Worm (Caenorhabditis elegans) whole organism, L4 larva: ENCODE results near the gene mtl-1.

Experiments
- F10B5.3 ChIP-seq: sonication (generic microtip); optimal IDR thresholded peaks from 2 replicates; lab custom pipeline; 2016; ENCODE audit warnings: mild to moderate bottlenecking, missing genetic modification characterization, missing compliant biosample characterization
- F26F4.8 ChIP-seq: fragments of 200-800 bp; sonication (Bioruptor generic); conservative IDR thresholded peaks from 2 replicates; pipeline ENCODE4 v1.3.6; 2022; ENCODE audit warnings: missing genetic modification characterization, missing compliant biosample characterization
- F37D6.2 ChIP-seq: sonication (generic microtip); optimal IDR thresholded peaks from 2 replicates; lab custom pipeline; 2016; ENCODE audit warnings: mild to moderate bottlenecking, missing genetic modification characterization, missing compliant biosample characterization
- Y48G9A.11 ChIP-seq: fragments of 200-800 bp; sonication (Bioruptor generic); IDR thresholded peaks from 2 replicates; pipeline ENCODE4 v1.3.6; 2022; ENCODE audit warnings: missing genetic modification reagents, missing genetic modification characterization, missing compliant biosample characterization
- aha-1 ChIP-seq: fragments of 150-350 bp; peaks from one replicate; lab custom pipeline; 2014; ENCODE audit warnings: missing biosample characterization, missing genetic modification characterization
- ama-1 ChIP-seq: fragments of 150-350 bp; optimal IDR thresholded peaks from 2 replicates; lab custom pipeline; 2014; ENCODE audit warnings: inconsistent platforms, mixed read lengths
- arid-1 ChIP-seq: fragments of 200-800 bp; sonication (Bioruptor generic); conservative IDR thresholded peaks from 2 replicates; pipeline ENCODE4 v1.3.6; 2022; ENCODE audit warnings: missing genetic modification reagents, missing genetic modification characterization, missing compliant biosample characterization
- ceh-28 ChIP-seq: fragments of 150-350 bp; optimal IDR thresholded peaks from 2 replicates; lab custom pipeline; 2014; ENCODE audit warnings: missing biosample characterization, missing genetic modification reagents, missing genetic modification characterization
- ces-1 ChIP-seq: fragments of 150-350 bp; sonication (generic microtip); optimal IDR thresholded peaks from 4 replicates; lab custom pipeline; 2014; ENCODE audit warnings: missing biosample characterization, missing genetic modification reagents, missing genetic modification characterization
- daf-12 ChIP-seq: fragments of 150-350 bp; optimal IDR thresholded peaks from 2 replicates; lab custom pipeline; 2014; ENCODE audit warnings: missing biosample characterization, missing genetic modification reagents, missing genetic modification characterization
- daf-16 ChIP-seq, 3 experiments: sonication (generic microtip); optimal IDR thresholded peaks; 2 replicates each; lab custom pipeline; 2016 to 2017; ENCODE audit warnings: missing genetic modification characterization in 3 of 3, missing genetic modification reagents in 3 of 3, mild to moderate bottlenecking in 2 of 3, missing compliant biosample characterization in 2 of 3, missing biosample characterization in 1 of 3, moderate library complexity in 1 of 3
- daf-19 ChIP-seq: fragments of 200-800 bp; sonication (Bioruptor generic); conservative IDR thresholded peaks from 2 replicates; pipeline ENCODE4 v1.3.6; 2022; ENCODE audit warnings: missing genetic modification characterization, missing compliant biosample characterization
- dmd-6 ChIP-seq: fragments of 200-800 bp; sonication (Bioruptor generic); IDR thresholded peaks from 2 replicates; pipeline ENCODE4 v1.3.6; 2022; ENCODE audit warnings: missing genetic modification reagents, missing genetic modification characterization, missing compliant biosample characterization
- dmd-8 ChIP-seq: fragments of 200-800 bp; sonication (Bioruptor generic); IDR thresholded peaks from 2 replicates; pipeline ENCODE4 v1.3.6; 2022; ENCODE audit warnings: missing genetic modification characterization, missing compliant biosample characterization
- dmd-9 ChIP-seq: fragments of 200-800 bp; sonication (Bioruptor generic); IDR thresholded peaks from 2 replicates; pipeline ENCODE4 v1.3.6; 2022; ENCODE audit warnings: missing genetic modification reagents, missing genetic modification characterization, missing compliant biosample characterization
- dpl-1 ChIP-seq: fragments of 150-350 bp; optimal IDR thresholded peaks from 2 replicates; lab custom pipeline; 2014; ENCODE audit warnings: missing biosample characterization, missing genetic modification reagents, missing genetic modification characterization
- egl-27 ChIP-seq: sonication (generic microtip); optimal IDR thresholded peaks from 3 replicates; lab custom pipeline; 2017; ENCODE audit warnings: missing biosample characterization, missing genetic modification reagents, missing genetic modification characterization
- egl-43 ChIP-seq: fragments of 200-800 bp; sonication (Bioruptor generic); IDR thresholded peaks from 2 replicates; pipeline ENCODE4 v1.3.6; 2022; ENCODE audit warnings: missing genetic modification reagents, missing genetic modification characterization, missing compliant biosample characterization
- fkh-10 ChIP-seq: fragments of 150-350 bp; optimal IDR thresholded peaks from 2 replicates; lab custom pipeline; 2014; ENCODE audit warnings: missing biosample characterization, missing genetic modification reagents, missing genetic modification characterization
- hlh-30 ChIP-seq: sonication (generic microtip); optimal IDR thresholded peaks from 2 replicates; lab custom pipeline; 2017; ENCODE audit warnings: antibody characterized with exemption, mild to moderate bottlenecking, missing genetic modification characterization, missing compliant biosample characterization; ENCODE audit not compliant: insufficient read depth
- hmg-1.1 ChIP-seq: fragments of 200-800 bp; sonication (Bioruptor generic); IDR thresholded peaks from 2 replicates; pipeline ENCODE4 v1.3.6; 2022; ENCODE audit warnings: missing genetic modification reagents, missing genetic modification characterization, missing compliant biosample characterization
- jun-1 ChIP-seq: fragments of 150-350 bp; optimal IDR thresholded peaks from 2 replicates; lab custom pipeline; 2014; ENCODE audit warnings: missing biosample characterization, missing genetic modification reagents, missing genetic modification characterization
- lin-15B ChIP-seq: fragments of 150-350 bp; sonication (generic microtip); optimal IDR thresholded peaks from 3 replicates; lab custom pipeline; 2014; ENCODE audit warnings: missing biosample characterization, missing genetic modification characterization
- lin-29 ChIP-seq: fragments of 200-800 bp; sonication (Bioruptor generic); IDR thresholded peaks from 2 replicates; pipeline ENCODE4 v1.3.6; 2022; ENCODE audit warnings: missing genetic modification reagents, missing genetic modification characterization, missing compliant biosample characterization
- lsy-2 ChIP-seq, 2 experiments: fragments of 150-350 bp in 1 of 2; sonication (generic microtip) in 1 of 2; optimal IDR thresholded peaks; 2 replicates each; lab custom pipeline; 2014 to 2017; ENCODE audit warnings: missing biosample characterization in 2 of 2, missing genetic modification characterization in 2 of 2
- madf-9 ChIP-seq: fragments of 200-800 bp; sonication (Bioruptor generic); conservative IDR thresholded peaks from 2 replicates; pipeline ENCODE4 v1.3.6; 2022; ENCODE audit warnings: missing genetic modification reagents, missing genetic modification characterization, missing compliant biosample characterization
- mdl-1 ChIP-seq, 2 experiments: fragments of 150-350 bp in 1 of 2; sonication (generic microtip) in 1 of 2; optimal IDR thresholded peaks; 2 replicates each; lab custom pipeline; 2014 to 2017; ENCODE audit warnings: missing biosample characterization in 2 of 2, missing genetic modification characterization in 2 of 2
- mes-2 ChIP-seq: sonication (generic microtip); optimal IDR thresholded peaks from 2 replicates; lab custom pipeline; 2016; ENCODE audit warnings: missing genotype, mild to moderate bottlenecking, missing genetic modification characterization, missing compliant biosample characterization; ENCODE audit not compliant: poor library complexity, severe bottlenecking
- nhr-102 ChIP-seq: sonication (generic microtip); optimal IDR thresholded peaks from 2 replicates; lab custom pipeline; 2016; ENCODE audit warnings: mild to moderate bottlenecking, missing genetic modification characterization, moderate library complexity, missing compliant biosample characterization
- nhr-11 ChIP-seq: fragments of 150-350 bp; optimal IDR thresholded peaks from 2 replicates; lab custom pipeline; 2014; ENCODE audit warnings: missing biosample characterization, missing genetic modification characterization
- nhr-111 ChIP-seq: fragments of 200-800 bp; sonication (Bioruptor generic); optimal IDR thresholded peaks from 2 replicates; lab custom pipeline; 2018; ENCODE audit warnings: mild to moderate bottlenecking, missing genetic modification characterization, missing compliant biosample characterization
- nhr-41 ChIP-seq: fragments of 200-800 bp; sonication (Bioruptor generic); IDR thresholded peaks from 2 replicates; pipeline ENCODE4 v1.3.6; 2022; ENCODE audit warnings: missing genetic modification reagents, missing genetic modification characterization, missing compliant biosample characterization
- nhr-48 ChIP-seq: sonication (generic microtip); optimal IDR thresholded peaks from 2 replicates; lab custom pipeline; 2016; ENCODE audit warnings: mild to moderate bottlenecking, missing genetic modification characterization, missing compliant biosample characterization
- nhr-6 ChIP-seq: fragments of 150-350 bp; optimal IDR thresholded peaks from 2 replicates; lab custom pipeline; 2014; ENCODE audit warnings: missing biosample characterization, missing genetic modification characterization
- nhr-76 ChIP-seq: fragments of 150-350 bp; optimal IDR thresholded peaks from 2 replicates; lab custom pipeline; 2014; ENCODE audit warnings: missing biosample characterization, missing genetic modification characterization
- rbr-2 ChIP-seq: sonication (generic microtip); optimal IDR thresholded peaks from 2 replicates; lab custom pipeline; 2016; ENCODE audit warnings: missing genotype, missing genetic modification characterization, missing compliant biosample characterization
- snpc-4 ChIP-seq: fragments of 150-350 bp; optimal IDR thresholded peaks from 2 replicates; lab custom pipeline; 2014; ENCODE audit warnings: missing biosample characterization, missing genetic modification characterization
- spr-3 ChIP-seq: fragments of 200-800 bp; sonication (Bioruptor generic); optimal IDR thresholded peaks from 2 replicates; lab custom pipeline; 2018; ENCODE audit warnings: mild to moderate bottlenecking, missing genetic modification characterization, missing compliant biosample characterization
- unc-39 ChIP-seq: sonication (generic microtip); optimal IDR thresholded peaks from 2 replicates; lab custom pipeline; 2017; ENCODE audit warnings: missing biosample characterization, missing genetic modification characterization
- vab-7 ChIP-seq: fragments of 200-800 bp; sonication (Bioruptor generic); IDR thresholded peaks from 2 replicates; pipeline ENCODE4 v1.3.6; 2022; ENCODE audit warnings: missing genetic modification reagents, missing genetic modification characterization, missing compliant biosample characterization
- zfp-3 ChIP-seq: fragments of 200-800 bp; sonication (Bioruptor generic); conservative IDR thresholded peaks from 2 replicates; pipeline ENCODE4 v1.3.6; 2022; ENCODE audit warnings: missing genetic modification reagents, missing genetic modification characterization, missing compliant biosample characterization

The mtl-1 gene

ce11 chrV:6665751-6666150 is 25.9 kb downstream of the mtl-1 start, which contains the start of gene pmp-5 (continued):
- TF ChIP-seq nhr-76: no peak

DNA sequence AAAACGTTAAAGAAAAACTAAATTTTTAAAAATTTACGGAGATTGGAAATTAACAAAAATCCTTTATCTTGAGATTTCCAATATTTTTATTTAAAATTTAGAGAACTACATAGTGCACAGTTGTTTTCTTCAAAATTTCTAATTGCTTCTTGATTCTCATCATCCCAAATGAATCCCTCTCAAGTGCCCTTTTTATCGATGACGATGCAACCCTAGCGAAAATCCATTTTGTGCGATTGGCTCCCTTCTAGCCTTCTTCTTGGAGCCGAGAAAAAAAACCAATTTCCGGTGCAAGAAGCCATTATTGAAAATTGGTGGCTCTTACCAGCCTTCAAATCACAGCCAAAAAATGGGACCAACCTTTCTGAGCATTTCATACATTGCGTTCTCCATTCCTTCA is 29.2 kb downstream of the mtl-1 start:
- 0 out of 2 replicates have a peak, but pooled peaks have one; percentile 14 for TF ChIP-seq lin-29 (GFP tag; lab: Robert Waterston, UW)
- 0 out of 2 replicates have a peak, but pooled peaks have one; percentile 12 for TF ChIP-seq egl-43 (GFP tag; lab: Robert Waterston, UW)
- TF ChIP-seq daf-16 (GFP tag; optimal IDR thresholded peaks at IDR 0.05; lab: Kevin White, UChicago): no peak
- no peak for TF ChIP-seq daf-16 (tag; optimal IDR thresholded peaks at IDR 0.05; lab: Kevin White, UChicago)
- peak; percentile 94 for TF ChIP-seq aha-1 (tag; lab: Kevin White, UChicago)
- no peak for TF ChIP-seq lsy-2 (tag; optimal IDR thresholded peaks at IDR 0.05; lab: Kevin White, UChicago)
- TF ChIP-seq, all 104 proteins: peak for 3

DNA sequence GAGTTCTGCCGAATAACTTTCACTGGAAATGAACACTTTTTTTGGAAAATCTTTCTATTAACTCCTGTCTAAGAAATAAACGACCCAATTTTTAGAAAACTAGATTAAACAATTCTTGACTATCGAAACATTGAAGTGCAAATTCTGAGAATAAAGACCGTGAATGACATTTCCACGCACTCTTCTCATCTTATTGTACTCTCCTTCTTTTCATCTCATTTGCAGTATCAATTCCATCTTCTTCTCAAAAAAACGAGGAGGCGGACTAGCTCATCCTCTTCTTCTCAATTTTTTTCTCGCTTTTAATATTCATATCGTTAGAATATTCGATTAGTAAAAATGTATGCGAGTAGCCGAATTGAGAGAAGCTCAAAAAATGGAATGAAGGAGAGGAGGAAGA is 30.0 kb downstream of the mtl-1 start:
- TF ChIP-seq egl-43 (GFP tag; lab: Robert Waterston, UW): no peak
- TF ChIP-seq lsy-2 (tag; optimal IDR thresholded peaks at IDR 0.05; lab: Kevin White, UChicago): peak in 1 of 2 experiments; percentile 12
- TF ChIP-seq nhr-111 (GFP tag; lab: Kevin White, UChicago): no peak
- TF ChIP-seq nhr-6 (tag; lab: Kevin White, UChicago): no peak
- TF ChIP-seq nhr-102: peak; percentile 23
- TF ChIP-seq aha-1 (tag; lab: Kevin White, UChicago): no peak
- TF ChIP-seq nhr-48 (tag; lab: Kevin White, UChicago): peak; percentile 15
- no peak for TF ChIP-seq madf-9 (GFP tag; lab: Robert Waterston, UW)
- TF ChIP-seq ces-1: peak; percentile 61
- no peak for TF ChIP-seq dmd-9 (GFP tag; lab: Robert Waterston, UW)
- peak; percentile 5 for TF ChIP-seq mes-2 (tag; lab: Kevin White, UChicago)
- TF ChIP-seq ama-1 (lab: Kevin White, UChicago): no peak

- TF ChIP-seq spr-3 (GFP tag; lab: Kevin White, UChicago) (no peak), F26F4.8 (GFP tag; lab: Robert Waterston, UW) (no peak), aha-1 (tag; lab: Kevin White, UChicago) (peak; percentile 92)
- TF ChIP-seq, all 104 proteins: peak for 1
These were observed 32.1 kb downstream of the mtl-1 start for ce11 chrV:6659533-6659932.

- peak; percentile 30 for TF ChIP-seq F37D6.2 (tag; lab: Kevin White, UChicago)
- TF ChIP-seq Y48G9A.11 (GFP tag; lab: Robert Waterston, UW): 0 out of 2 replicates have a peak, but pooled peaks have one; percentile 24
- peak in 1 of 2 experiments; percentile 83 for TF ChIP-seq mdl-1 (tag; optimal IDR thresholded peaks at IDR 0.05; lab: Kevin White, UChicago)
- peak; percentile 85 for TF ChIP-seq hlh-30 (tag; lab: Kevin White, UChicago)
- no peak for TF ChIP-seq arid-1
- no peak for TF ChIP-seq lin-15B (tag; lab: Kevin White, UChicago)
- TF ChIP-seq fkh-10 (GFP tag; lab: Kevin White, UChicago): peak; percentile 69
- no peak for TF ChIP-seq unc-39 (tag; lab: Kevin White, UChicago)
- TF ChIP-seq dpl-1 (GFP tag; lab: Kevin White, UChicago): no peak
- no peak for TF ChIP-seq zfp-3
- no peak for TF ChIP-seq F10B5.3
- TF ChIP-seq vab-7 (GFP tag; lab: Robert Waterston, UW): peak; percentile 24; the same call in 1 of the 2 replicates
- no peak for TF ChIP-seq ces-1
- peak; percentile 30; the same call in 1 of the 2 replicates for TF ChIP-seq dmd-6 (GFP tag; lab: Robert Waterston, UW)
- TF ChIP-seq daf-19 (GFP tag; lab: Robert Waterston, UW): no peak
- TF ChIP-seq egl-27 (tag; lab: Kevin White, UChicago): no peak
- peak; percentile 18 for TF ChIP-seq mes-2 (tag; lab: Kevin White, UChicago)
- no peak for TF ChIP-seq nhr-41 (GFP tag; lab: Robert Waterston, UW)
- no peak for TF ChIP-seq ceh-28 (tag; lab: Kevin White, UChicago)
- TF ChIP-seq lsy-2 (tag; optimal IDR thresholded peaks at IDR 0.05; lab: Kevin White, UChicago): peak in 1 of 2 experiments; percentile 19
- no peak for TF ChIP-seq nhr-102
- TF ChIP-seq aha-1 (tag; lab: Kevin White, UChicago): peak; percentile 85
- peak; percentile 73 for TF ChIP-seq hmg-1.1 (GFP tag; lab: Robert Waterston, UW)
- peak; percentile 74 for TF ChIP-seq rbr-2 (tag; lab: Kevin White, UChicago)
- no peak for TF ChIP-seq daf-12 (tag; lab: Kevin White, UChicago)
- no peak for TF ChIP-seq snpc-4
- TF ChIP-seq jun-1 (tag; lab: Kevin White, UChicago): no peak
- TF ChIP-seq ama-1 (lab: Kevin White, UChicago): no peak
- TF ChIP-seq egl-43 (GFP tag; lab: Robert Waterston, UW): peak; percentile 74
- no peak for TF ChIP-seq dmd-8
- TF ChIP-seq nhr-11 (tag; lab: Kevin White, UChicago): no peak
These were observed 32.9 kb downstream of the mtl-1 start for ce11 chrV:6658765-6659164.
